Worm (Caenorhabditis elegans): ENCODE results near the gene clec-3.

DNA sequence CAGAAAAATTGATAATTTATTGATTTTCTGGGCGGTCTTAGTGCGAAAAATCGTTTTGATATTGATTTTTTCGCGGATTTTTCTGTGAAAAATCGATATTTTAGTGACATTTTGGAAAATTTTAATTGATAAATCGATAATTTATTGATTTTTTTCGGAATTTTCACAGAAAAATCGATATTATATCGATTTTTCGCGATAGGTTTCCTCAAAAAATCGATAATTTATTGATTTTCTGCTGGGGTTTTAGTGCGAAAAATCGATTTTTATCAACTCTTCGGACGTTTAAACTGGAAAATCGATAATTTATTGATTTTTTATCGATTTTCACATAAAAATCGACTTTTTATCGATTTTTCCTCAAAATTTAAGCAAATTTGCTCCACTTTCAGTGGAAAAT is 47.7 kb upstream of the clec-3 start:
- TF ChIP-seq elt-1 (tag; optimal IDR thresholded peaks at IDR 0.05; ENCODE audit: borderline replicate concordance, insufficient read depth), result no peak
- no peak for TF ChIP-seq pha-4 (tag; optimal IDR thresholded peaks at IDR 0.05)
- no peak for TF ChIP-seq nhr-12 (tag; optimal IDR thresholded peaks at IDR 0.05)
- no peak for TF ChIP-seq ceh-83 (GFP tag; optimal IDR thresholded peaks at IDR 0.05)
- TF ChIP-seq nhr-237 (tag; optimal IDR thresholded peaks at IDR 0.05), result no peak
- no peak for TF ChIP-seq sem-2 (GFP tag; optimal IDR thresholded peaks at IDR 0.05)
- TF ChIP-seq unc-39 (tag; optimal IDR thresholded peaks at IDR 0.05), result no peak
- no peak for TF ChIP-seq zip-8 (tag; optimal IDR thresholded peaks at IDR 0.05)

Data from whole organism, mixed stage, embryonic.